Worm (Caenorhabditis elegans): Measurements from ENCODE around the gene nhr-114.

DNA sequence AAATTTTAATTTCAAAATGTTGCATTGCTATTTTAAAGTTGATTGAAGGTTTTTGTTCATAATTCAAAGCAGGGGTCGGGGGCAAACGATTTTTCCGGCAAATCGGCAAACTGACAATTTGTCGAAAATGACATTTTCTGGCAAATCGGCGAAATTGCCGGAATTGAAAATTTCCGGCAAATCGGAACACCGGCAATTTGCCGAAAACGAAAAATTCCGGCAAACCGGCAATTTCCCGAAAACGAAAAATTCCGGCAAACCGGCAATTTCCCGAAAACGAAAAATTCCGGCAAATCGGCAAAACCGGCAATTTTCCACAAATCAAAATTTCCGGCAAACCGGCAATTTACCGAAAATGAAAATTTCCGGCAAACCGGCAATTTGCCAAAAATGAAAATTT lies 3.2 kb downstream of the nhr-114 start:
- TF ChIP-seq flt-1 (GFP tag; IDR thresholded peaks at IDR 0.05) (no peak), tbx-11 (GFP tag; IDR thresholded peaks at IDR 0.05) (no peak)
